Worm (Caenorhabditis elegans): Measurements from ENCODE around the gene spp-10.

The spp-10 gene

DNA sequence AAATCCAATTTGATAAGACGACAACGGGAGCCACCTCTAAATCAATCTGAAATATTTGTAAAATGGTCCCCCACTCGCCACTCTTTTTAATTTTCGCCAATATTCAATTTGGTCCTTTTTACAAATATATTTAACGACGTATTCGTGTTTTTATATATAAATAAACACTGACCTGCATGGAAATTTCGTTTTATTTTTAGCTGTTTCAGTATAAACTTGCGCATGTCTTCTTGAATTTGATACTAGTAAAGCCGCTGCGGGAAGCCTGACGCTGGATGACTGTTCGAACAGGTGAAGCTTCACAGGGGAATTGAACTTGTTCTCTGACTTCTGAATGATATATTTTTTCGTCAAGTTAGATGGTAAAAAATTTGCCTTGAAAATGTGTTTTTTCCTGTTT is 37.6 kb downstream of the spp-10 start:
- no peak for TF ChIP-seq ham-2 (GFP tag; optimal IDR thresholded peaks at IDR 0.05)
- no peak for TF ChIP-seq ces-1 (GFP tag; optimal IDR thresholded peaks at IDR 0.05)
- no peak for TF ChIP-seq hlh-1 (tag; optimal IDR thresholded peaks at IDR 0.05)
- no peak for TF ChIP-seq snpc-4 (tag; optimal IDR thresholded peaks at IDR 0.05)
- TF ChIP-seq ceh-39 (tag; optimal IDR thresholded peaks at IDR 0.05), result no peak

DNA sequence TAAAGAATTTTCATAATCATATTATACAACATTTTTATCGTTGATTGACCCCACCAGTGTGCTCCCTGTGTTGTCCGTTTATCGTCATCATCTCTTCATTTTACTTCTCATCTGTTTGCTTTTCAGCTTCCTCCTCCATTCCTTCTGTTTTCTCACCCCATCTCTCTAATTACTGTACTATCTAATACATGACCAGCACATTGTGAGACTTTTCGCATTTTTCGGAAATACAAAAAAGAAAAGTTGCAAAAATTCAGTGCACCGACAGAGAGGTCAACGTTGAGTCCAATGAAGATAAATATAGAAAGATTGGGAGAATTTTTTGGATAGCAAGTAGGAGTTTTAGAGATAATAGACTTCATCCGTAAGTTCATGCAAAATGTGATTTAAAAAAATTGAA is 43.0 kb downstream of the spp-10 start:
- TF ChIP-seq nhr-28 (tag; optimal IDR thresholded peaks at IDR 0.05) (no peak), ceh-43 (GFP tag; optimal IDR thresholded peaks at IDR 0.05) (no peak), ham-2 (GFP tag; optimal IDR thresholded peaks at IDR 0.05) (no peak), mep-1 (tag; optimal IDR thresholded peaks at IDR 0.05) (no peak)

ce11 chrIV:8520594-8520993 is 43.6 kb downstream of the spp-10 start, which contains the start of gene pkg-2:
TSS of gene pkg-2 (plus strand) at chrIV:8520894.
- TF ChIP-seq ceh-43 (GFP tag; optimal IDR thresholded peaks at IDR 0.05), result no peak

ce11 chrIV:8523981-8524380 is 47.0 kb downstream of the spp-10 start:
- TF ChIP-seq M03D4.4 (tag; optimal IDR thresholded peaks at IDR 0.05), result no peak
- no peak for TF ChIP-seq bed-3 (GFP tag; optimal IDR thresholded peaks at IDR 0.05)
- TF ChIP-seq lin-32 (GFP tag; optimal IDR thresholded peaks at IDR 0.05), result no peak
- TF ChIP-seq hlh-1 (tag; optimal IDR thresholded peaks at IDR 0.05), result no peak
- no peak for TF ChIP-seq tbx-8 (GFP tag; optimal IDR thresholded peaks at IDR 0.05)
- no peak for TF ChIP-seq lin-13 (tag; optimal IDR thresholded peaks at IDR 0.05)
- TF ChIP-seq elt-1 (tag; optimal IDR thresholded peaks at IDR 0.05; ENCODE audit: borderline replicate concordance, insufficient read depth), result no peak
- TF ChIP-seq nhr-76 (tag; optimal IDR thresholded peaks at IDR 0.05), result no peak
- no peak for TF ChIP-seq unc-39 (tag; optimal IDR thresholded peaks at IDR 0.05)
- TF ChIP-seq unc-120 (tag; optimal IDR thresholded peaks at IDR 0.05; ENCODE audit: poor library complexity, severe bottlenecking), result no peak
- no peak for TF ChIP-seq nhr-2 (tag; optimal IDR thresholded peaks at IDR 0.05)
- no peak for TF ChIP-seq flh-1 (GFP tag; optimal IDR thresholded peaks at IDR 0.05)
- no peak for TF ChIP-seq ham-2 (GFP tag; optimal IDR thresholded peaks at IDR 0.05)

ce11 chrIV:8526050-8526449 is 49.1 kb downstream of the spp-10 start:
- TF ChIP-seq unc-120 (tag; optimal IDR thresholded peaks at IDR 0.05; ENCODE audit: poor library complexity, severe bottlenecking) (peak; percentile 47), unc-62 (GFP tag; optimal IDR thresholded peaks at IDR 0.05) (peak; percentile 70), hlh-1 (tag; optimal IDR thresholded peaks at IDR 0.05) (peak; percentile 55), sem-2 (GFP tag; optimal IDR thresholded peaks at IDR 0.05) (no peak)

- TF ChIP-seq elt-1 (tag; optimal IDR thresholded peaks at IDR 0.05; ENCODE audit: borderline replicate concordance, insufficient read depth), result no peak
- TF ChIP-seq ztf-11 (tag; optimal IDR thresholded peaks at IDR 0.05), result no peak
- TF ChIP-seq nhr-237 (tag; optimal IDR thresholded peaks at IDR 0.05), result no peak
- TF ChIP-seq nhr-2 (tag; optimal IDR thresholded peaks at IDR 0.05), result no peak
- TF ChIP-seq bed-3 (GFP tag; optimal IDR thresholded peaks at IDR 0.05), result no peak
- no peak for TF ChIP-seq unc-120 (tag; optimal IDR thresholded peaks at IDR 0.05; ENCODE audit: poor library complexity, severe bottlenecking)
- TF ChIP-seq tbx-8 (GFP tag; optimal IDR thresholded peaks at IDR 0.05), result no peak
Measured at ce11 chrIV:8526579-8526978, 49.6 kb downstream of the spp-10 start.

DNA sequence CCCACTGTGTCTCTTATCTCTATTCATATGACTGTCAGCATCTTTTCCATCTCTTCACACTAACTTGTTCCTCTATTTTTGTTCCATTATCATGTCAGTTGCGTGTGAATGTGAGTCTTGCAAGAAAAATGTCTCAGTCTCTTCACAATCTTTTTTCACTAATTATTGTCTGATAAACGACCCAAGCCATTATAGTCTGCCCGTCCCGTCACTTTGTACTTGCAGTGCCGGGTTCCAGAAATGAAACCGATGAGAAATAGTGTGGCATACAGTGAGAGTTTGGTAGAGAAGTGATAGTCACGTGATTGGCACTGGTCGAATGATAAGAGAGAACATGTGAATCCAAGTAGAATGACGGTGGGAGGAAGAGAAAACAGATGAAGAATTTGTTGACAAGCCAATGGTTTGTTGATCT is 50.6 kb downstream of the spp-10 start:
- TF ChIP-seq unc-62 (GFP tag; optimal IDR thresholded peaks at IDR 0.05) (peak; percentile 35), unc-120 (tag; optimal IDR thresholded peaks at IDR 0.05; ENCODE audit: poor library complexity, severe bottlenecking) (peak; percentile 22), elt-3 (tag; optimal IDR thresholded peaks at IDR 0.05) (peak; percentile 69), hlh-1 (tag; optimal IDR thresholded peaks at IDR 0.05) (no peak), M03D4.4 (tag; optimal IDR thresholded peaks at IDR 0.05) (no peak), lsy-2 (tag; optimal IDR thresholded peaks at IDR 0.05) (no peak), nhr-237 (tag; optimal IDR thresholded peaks at IDR 0.05) (no peak), blmp-1 (tag; optimal IDR thresholded peaks at IDR 0.05) (no peak), lin-32 (GFP tag; optimal IDR thresholded peaks at IDR 0.05) (no peak)

DNA sequence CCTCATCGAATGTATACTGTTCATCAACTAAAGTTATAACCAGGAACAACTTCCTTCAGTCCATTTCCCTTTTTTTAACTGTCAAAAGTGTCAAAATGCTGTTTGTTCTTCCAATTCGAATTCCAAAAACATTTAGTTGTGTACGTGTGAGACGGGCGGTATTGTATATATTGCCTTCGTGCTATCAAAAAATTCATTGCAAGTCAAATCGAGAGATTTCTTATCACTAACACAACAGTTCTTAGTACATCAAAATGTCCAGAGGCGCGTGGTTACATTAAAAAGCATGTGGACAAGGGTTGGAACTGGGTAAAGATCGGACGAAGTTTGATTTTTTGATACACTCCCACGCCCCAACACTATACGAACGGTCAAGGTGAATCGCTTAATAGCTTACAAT is 51.4 kb downstream of the spp-10 start:
- TF ChIP-seq tbx-8 (GFP tag; optimal IDR thresholded peaks at IDR 0.05) (no peak), mep-1 (tag; optimal IDR thresholded peaks at IDR 0.05) (no peak), lsy-2 (tag; optimal IDR thresholded peaks at IDR 0.05) (no peak), mls-2 (tag; optimal IDR thresholded peaks at IDR 0.05) (no peak), drap-1 (GFP tag; optimal IDR thresholded peaks at IDR 0.05) (no peak), ceh-83 (GFP tag; optimal IDR thresholded peaks at IDR 0.05) (no peak)

Measured in whole organism, mixed stage, embryonic.